Fruit fly (Drosophila melanogaster) whole organism, embryonic: ENCODE measurements around the gene CG12362.

ENCODE experiments used
- Ada2b ChIP-seq: fragments of 200-800 bp; sonication (Bioruptor generic); IDR thresholded peaks from 2 replicates; pipeline ENCODE4 v1.3.6; 2022; ENCODE audit warnings: missing biosample characterization, missing genetic modification characterization
- Asciz ChIP-seq: fragments of 200-800 bp; sonication (Bioruptor generic); optimal IDR thresholded peaks from 2 replicates; lab custom pipeline; 2017; ENCODE audit warnings: missing biosample characterization, mild to moderate bottlenecking, missing genetic modification characterization, missing genetic modification reagents
- B-H2 ChIP-seq: fragments of 200-800 bp; sonication (Bioruptor generic); optimal IDR thresholded peaks from 2 replicates; lab custom pipeline; 2018; ENCODE audit warnings: missing biosample characterization, mild to moderate bottlenecking, missing genetic modification characterization
- CG10274 ChIP-seq: fragments of 200-800 bp; sonication (Bioruptor generic); optimal IDR thresholded peaks from 3 replicates; lab custom pipeline; 2017; ENCODE audit warnings: missing biosample characterization, mild to moderate bottlenecking, missing genetic modification characterization
- CG10565 ChIP-seq: fragments of 200-800 bp; sonication (Bioruptor generic); optimal IDR thresholded peaks from 3 replicates; lab custom pipeline; 2016; ENCODE audit warnings: missing biosample characterization, mild to moderate bottlenecking, missing genetic modification characterization
- CG11695 ChIP-seq: fragments of 200-800 bp; sonication (Bioruptor generic); IDR thresholded peaks from 3 replicates; pipeline ENCODE4 v1.3.6; 2022; ENCODE audit warnings: missing biosample characterization, missing genetic modification characterization
- CG12236 ChIP-seq: fragments of 200-800 bp; sonication (Bioruptor generic); optimal IDR thresholded peaks from 2 replicates; lab custom pipeline; 2016; ENCODE audit warnings: missing biosample characterization, missing genetic modification characterization
- CG1233 ChIP-seq: fragments of 200-800 bp; sonication (Bioruptor generic); optimal IDR thresholded peaks from 4 replicates; lab custom pipeline; 2018; ENCODE audit warnings: missing biosample characterization, mild to moderate bottlenecking, missing genetic modification characterization
- CG13287 ChIP-seq: fragments of 200-800 bp; sonication (Bioruptor generic); IDR thresholded peaks from 2 replicates; pipeline ENCODE4 v1.3.6; 2022; ENCODE audit warnings: missing biosample characterization, missing genetic modification characterization; ENCODE audit not compliant: partially characterized antibody
- CG16813 ChIP-seq: fragments of 200-800 bp; sonication (Bioruptor generic); IDR thresholded peaks from 3 replicates; pipeline ENCODE4 v1.3.6; 2022; ENCODE audit warnings: missing biosample characterization, missing genetic modification characterization; ENCODE audit not compliant: partially characterized antibody
- CG17359 ChIP-seq: fragments of 200-800 bp; sonication (Bioruptor generic); optimal IDR thresholded peaks from 3 replicates; lab custom pipeline; 2018; ENCODE audit warnings: missing biosample characterization, mild to moderate bottlenecking, missing genetic modification characterization, moderate library complexity
- CG17385 ChIP-seq: fragments of 200-800 bp; sonication (Bioruptor generic); optimal IDR thresholded peaks from 3 replicates; lab custom pipeline; 2018; ENCODE audit warnings: missing biosample characterization, mild to moderate bottlenecking, missing genetic modification characterization
- CG32772 ChIP-seq: fragments of 200-800 bp; sonication (Bioruptor generic); IDR thresholded peaks from 2 replicates; pipeline ENCODE4 v1.3.6; 2022; ENCODE audit warnings: missing biosample characterization, missing genetic modification characterization
- CG3281 ChIP-seq: fragments of 200-800 bp; sonication (Bioruptor generic); optimal IDR thresholded peaks from 3 replicates; lab custom pipeline; 2017; ENCODE audit warnings: missing biosample characterization, mild to moderate bottlenecking, missing genetic modification characterization
- CG33557 ChIP-seq: fragments of 200-800 bp; sonication (Bioruptor generic); optimal IDR thresholded peaks from 2 replicates; lab custom pipeline; 2019; ENCODE audit warnings: missing biosample characterization, mild to moderate bottlenecking, missing genetic modification characterization, moderate library complexity
- CG34224 ChIP-seq: fragments of 200-800 bp; sonication (Bioruptor generic); IDR thresholded peaks from 3 replicates; pipeline ENCODE4 v1.3.6; 2022; ENCODE audit warnings: missing biosample characterization, missing genetic modification characterization; ENCODE audit not compliant: partially characterized antibody
- CG3726 ChIP-seq: fragments of 200-800 bp; sonication (Bioruptor generic); IDR thresholded peaks from 3 replicates; pipeline ENCODE4, ENCODE4 v1.3.6; 2022; ENCODE audit warnings: missing biosample characterization, missing genetic modification characterization
- CG3838 ChIP-seq: fragments of 200-800 bp; sonication (Bioruptor generic); optimal IDR thresholded peaks from 3 replicates; lab custom pipeline; 2016; ENCODE audit warnings: missing biosample characterization, missing genetic modification characterization
- CG3847 ChIP-seq: fragments of 200-800 bp; sonication (Bioruptor generic); IDR thresholded peaks from 2 replicates; pipeline ENCODE4 v1.3.6; 2022; ENCODE audit warnings: missing biosample characterization, missing genetic modification characterization
- CG4282 ChIP-seq: fragments of 200-800 bp; sonication (Bioruptor generic); optimal IDR thresholded peaks from 2 replicates; lab custom pipeline; 2016; ENCODE audit warnings: missing biosample characterization, missing genetic modification characterization
- CG4707 ChIP-seq: fragments of 200-800 bp; sonication (Bioruptor generic); optimal IDR thresholded peaks from 2 replicates; lab custom pipeline; 2018; ENCODE audit warnings: missing biosample characterization, mild to moderate bottlenecking, missing genetic modification characterization, moderate library complexity
- CG5953 ChIP-seq: fragments of 200-800 bp; sonication (Bioruptor generic); IDR thresholded peaks from 2 replicates; pipeline ENCODE4 v1.3.6; 2022; ENCODE audit warnings: missing biosample characterization, missing genetic modification characterization
- CG7271 ChIP-seq: fragments of 200-800 bp; sonication (Bioruptor generic); optimal IDR thresholded peaks from 2 replicates; lab custom pipeline; 2018; ENCODE audit warnings: missing biosample characterization, mild to moderate bottlenecking, missing genetic modification characterization, moderate library complexity
- CG9727 ChIP-seq: fragments of 200-800 bp; sonication (Bioruptor generic); optimal IDR thresholded peaks from 3 replicates; lab custom pipeline; 2017; ENCODE audit warnings: missing biosample characterization, mild to moderate bottlenecking, missing genetic modification characterization
- CG9876 ChIP-seq: fragments of 200-800 bp; sonication (Bioruptor generic); optimal IDR thresholded peaks from 2 replicates; lab custom pipeline; 2016; ENCODE audit warnings: missing biosample characterization, missing genetic modification characterization
- E2f2 ChIP-seq: fragments of 200-800 bp; sonication (Bioruptor generic); IDR thresholded peaks from 2 replicates; pipeline ENCODE4 v1.3.6; 2022; ENCODE audit warnings: missing biosample characterization, missing genetic modification characterization
- HLH3B ChIP-seq: fragments of 200-800 bp; sonication (Bioruptor generic); IDR thresholded peaks from 2 replicates; pipeline ENCODE4 v1.3.6; 2022; ENCODE audit warnings: missing biosample characterization, missing genetic modification characterization
- HLHmδ ChIP-seq: fragments of 200-800 bp; sonication (Bioruptor generic); optimal IDR thresholded peaks from 2 replicates; lab custom pipeline; 2018; ENCODE audit warnings: missing biosample characterization, mild to moderate bottlenecking, missing genetic modification characterization, moderate library complexity
- Hr51 ChIP-seq, 2 experiments: fragments of 200-800 bp; sonication (Bioruptor generic); optimal IDR thresholded peaks; 2 replicates in 1 of 2; 3 replicates in 1 of 2; lab custom pipeline; 2016 to 2018; ENCODE audit warnings: missing biosample characterization in 2 of 2, missing genetic modification characterization in 2 of 2, mild to moderate bottlenecking in 1 of 2, moderate library complexity in 1 of 2
- Jarid2 ChIP-seq: fragments of 200-800 bp; sonication (Bioruptor generic); optimal IDR thresholded peaks from 3 replicates; lab custom pipeline; 2017; ENCODE audit warnings: mild to moderate bottlenecking, missing biosample characterization, missing genetic modification reagents, missing genetic modification characterization
- MESR4 ChIP-seq: fragments of 200-800 bp; sonication (Bioruptor generic); optimal IDR thresholded peaks from 2 replicates; lab custom pipeline; 2018; ENCODE audit warnings: missing biosample characterization, mild to moderate bottlenecking, missing genetic modification characterization, moderate library complexity
- NC2α ChIP-seq: fragments of 200-800 bp; sonication (Bioruptor generic); optimal IDR thresholded peaks from 2 replicates; lab custom pipeline; 2016; ENCODE audit warnings: missing biosample characterization, missing genetic modification characterization
- Usf ChIP-seq: fragments of 200-800 bp; sonication (Bioruptor generic); optimal IDR thresholded peaks from 2 replicates; lab custom pipeline; 2017; ENCODE audit warnings: missing genotype, missing biosample characterization, missing genetic modification characterization
- ab ChIP-seq: fragments of 200-800 bp; sonication (Bioruptor generic); optimal IDR thresholded peaks from 2 replicates; lab custom pipeline; 2016; ENCODE audit warnings: missing biosample characterization, missing genetic modification characterization
- bbx ChIP-seq: fragments of 200-800 bp; sonication (Bioruptor generic); IDR thresholded peaks from 2 replicates; pipeline ENCODE4 v1.3.6; 2022; ENCODE audit warnings: missing biosample characterization, missing genetic modification characterization; ENCODE audit not compliant: partially characterized antibody
- br ChIP-seq: fragments of >200 bp; optimal IDR thresholded peaks from 2 replicates; lab custom pipeline; 2017
- crc ChIP-seq: fragments of 200-800 bp; sonication (Bioruptor generic); optimal IDR thresholded peaks from 2 replicates; lab custom pipeline; 2016; ENCODE audit warnings: missing biosample characterization, missing genetic modification characterization
- danr ChIP-seq: fragments of 200-800 bp; sonication (Bioruptor generic); IDR thresholded peaks from 2 replicates; pipeline ENCODE4 v1.3.6; 2022; ENCODE audit warnings: missing biosample characterization, missing genetic modification characterization
- eyg ChIP-seq: fragments of 200-800 bp; sonication (Bioruptor generic); optimal IDR thresholded peaks from 3 replicates; lab custom pipeline; 2016; ENCODE audit warnings: missing biosample characterization, missing genetic modification characterization
- kni ChIP-seq: fragments of 200-800 bp; sonication (Bioruptor generic); optimal IDR thresholded peaks from 3 replicates; lab custom pipeline; 2017; ENCODE audit warnings: mild to moderate bottlenecking, missing biosample characterization, missing genetic modification reagents, missing genetic modification characterization
- lab ChIP-seq: fragments of 200-800 bp; sonication (Bioruptor generic); optimal IDR thresholded peaks from 3 replicates; lab custom pipeline; 2017; ENCODE audit warnings: missing biosample characterization, missing genetic modification characterization, mild to moderate bottlenecking, moderate library complexity, missing genetic modification reagents
- mirr ChIP-seq: fragments of 200-800 bp; sonication (Bioruptor generic); optimal IDR thresholded peaks from 3 replicates; lab custom pipeline; 2018; ENCODE audit warnings: missing biosample characterization, mild to moderate bottlenecking, missing genetic modification characterization
- peb ChIP-seq: fragments of 200-800 bp; sonication (Bioruptor generic); IDR thresholded peaks from 2 replicates; pipeline ENCODE4 v1.3.6; 2022; ENCODE audit warnings: missing biosample characterization, missing genetic modification characterization
- rib ChIP-seq: fragments of 200-800 bp; sonication (Bioruptor generic); IDR thresholded peaks from 2 replicates; pipeline ENCODE4 v1.3.6; 2022; ENCODE audit warnings: missing biosample characterization, missing genetic modification characterization
- sd ChIP-seq: fragments of 200-800 bp; sonication (Bioruptor generic); optimal IDR thresholded peaks from 3 replicates; lab custom pipeline; 2018; ENCODE audit warnings: missing biosample characterization, mild to moderate bottlenecking, missing genetic modification characterization, moderate library complexity
- seq ChIP-seq: fragments of 200-800 bp; sonication (Bioruptor generic); IDR thresholded peaks from 2 replicates; pipeline ENCODE4 v1.3.6; 2022; ENCODE audit warnings: missing biosample characterization, missing genetic modification characterization
- sim ChIP-seq: fragments of 200-800 bp; sonication (Bioruptor generic); IDR thresholded peaks from 2 replicates; pipeline ENCODE4 v1.3.6; 2022; ENCODE audit warnings: missing biosample characterization, missing genetic modification characterization
- sisA ChIP-seq: fragments of 200-800 bp; sonication (Bioruptor generic); IDR thresholded peaks from 2 replicates; pipeline ENCODE4 v1.3.6; 2022; ENCODE audit warnings: missing biosample characterization, missing genetic modification characterization
- zfh1 ChIP-seq: fragments of 200-800 bp; sonication (Bioruptor generic); IDR thresholded peaks from 3 replicates; pipeline ENCODE4 v1.3.6; 2022; ENCODE audit warnings: missing biosample characterization, missing genetic modification characterization

Gene CG12362

dm6 chr3L:10363298-10364097 is 49.1 kb upstream of the CG12362 start (continued):
- TF ChIP-seq Ada2b (GFP tag; lab: Robert Waterston, UW) (no peak), CG33557 (GFP tag; lab: Kevin White, UChicago) (peak; percentile 7), danr (GFP tag; lab: Robert Waterston, UW) (no peak), E2f2 (GFP tag; lab: Robert Waterston, UW) (peak; percentile 14; the same call in 1 of the 2 replicates), eyg (GFP tag; lab: Kevin White, UChicago) (no peak), lab (GFP tag; lab: Kevin White, UChicago) (peak; percentile 49), CG4282 (GFP tag; lab: Kevin White, UChicago) (no peak), CG34224 (GFP tag; lab: Robert Waterston, UW) (peak; percentile 36; the same call in 1 of the 3 replicates), CG5953 (GFP tag; lab: Robert Waterston, UW) (no peak), peb (GFP tag; lab: Robert Waterston, UW) (no peak), CG17359 (tag; lab: Kevin White, UChicago) (peak; percentile 9), sim (GFP tag; lab: Robert Waterston, UW) (peak; percentile 48; the same call in 1 of the 2 replicates), Hr51 (GFP tag; optimal IDR thresholded peaks at IDR 0.05; lab: Kevin White, UChicago) (no peak), CG3281 (GFP tag; lab: Kevin White, UChicago) (peak; percentile 17), CG3838 (GFP tag; lab: Kevin White, UChicago) (peak; percentile 57), Asciz (peak; percentile 14), zfh1 (GFP tag; lab: Robert Waterston, UW) (peak; percentile 61; the same call in 2 of the 3 replicates), HLH3B (GFP tag; lab: Robert Waterston, UW) (0 out of 2 replicates have a peak, but pooled peaks have one; percentile 7), mirr (GFP tag; lab: Kevin White, UChicago) (peak; percentile 32), crc (no peak), seq (GFP tag; lab: Robert Waterston, UW) (peak; percentile 15; the same call in 1 of the 2 replicates), CG11695 (GFP tag; lab: Robert Waterston, UW) (no peak), CG10565 (GFP tag; lab: Kevin White, UChicago) (no peak), Usf (no peak), sisA (no peak), NC2α (GFP tag; lab: Kevin White, UChicago) (no peak), CG12236 (GFP tag; lab: Kevin White, UChicago) (no peak), CG17385 (GFP tag; lab: Kevin White, UChicago) (peak; percentile 20), CG32772 (GFP tag; lab: Robert Waterston, UW) (no peak), ab (no peak), CG7271 (tag; lab: Kevin White, UChicago) (peak; percentile 21), CG16813 (GFP tag; lab: Robert Waterston, UW) (peak; percentile 10; the same call in 1 of the 3 replicates), rib (GFP tag; lab: Robert Waterston, UW) (peak; percentile 32; the same call in 1 of the 2 replicates), HLHmδ (GFP tag; lab: Kevin White, UChicago) (peak; percentile 70), bbx (GFP tag; lab: Robert Waterston, UW) (peak; percentile 60), Jarid2 (peak; percentile 96), MESR4 (GFP tag; lab: Kevin White, UChicago) (no peak), CG13287 (GFP tag; lab: Robert Waterston, UW) (peak; percentile 14; the same call in 1 of the 2 replicates), sd (tag; lab: Kevin White, UChicago) (peak; percentile 14), B-H2 (GFP tag; lab: Kevin White, UChicago) (no peak), CG10274 (GFP tag; lab: Kevin White, UChicago) (no peak), CG1233 (peak; percentile 6), br (lab: Kevin White, UChicago) (no peak), CG4707 (GFP tag; lab: Kevin White, UChicago) (peak; percentile 26), CG3726 (no peak), CG9876 (GFP tag; lab: Kevin White, UChicago) (no peak), CG3847 (0 out of 2 replicates have a peak, but pooled peaks have one; percentile 10), CG9727 (GFP tag; lab: Kevin White, UChicago) (peak; percentile 21), kni (GFP tag; lab: Kevin White, UChicago) (peak; percentile 27)
